Worm (Caenorhabditis elegans) whole organism, midembryonic: Measurements from ENCODE around the gene best-12.

Experiments
- T22C8.4 ChIP-seq: fragments of 200-800 bp; sonication (Bioruptor generic); IDR thresholded peaks from 2 replicates; pipeline ENCODE4 v1.3.6; 2022; ENCODE audit warnings: missing genetic modification characterization, missing compliant biosample characterization
- cog-1 ChIP-seq: sonication (generic microtip); optimal IDR thresholded peaks from 2 replicates; lab custom pipeline; 2016; ENCODE audit warnings: missing genetic modification characterization, missing compliant biosample characterization
- flt-1 ChIP-seq: fragments of 200-800 bp; sonication (Bioruptor generic); IDR thresholded peaks from 2 replicates; pipeline ENCODE4 v1.3.6; 2022; ENCODE audit warnings: missing genetic modification characterization, missing compliant biosample characterization
- klf-2 ChIP-seq: fragments of 200-800 bp; sonication (Bioruptor generic); conservative IDR thresholded peaks from 2 replicates; pipeline ENCODE4 v1.3.6; 2022; ENCODE audit warnings: missing genetic modification reagents, missing genetic modification characterization, missing compliant biosample characterization
- med-1 ChIP-seq: sonication (generic microtip); optimal IDR thresholded peaks from 2 replicates; lab custom pipeline; 2017; ENCODE audit warnings: missing genetic modification characterization, mild to moderate bottlenecking, missing compliant biosample characterization, antibody characterized with exemption, missing genetic modification reagents; ENCODE audit not compliant: insufficient read depth
- ref-1 ChIP-seq: fragments of 200-800 bp; sonication (Bioruptor generic); conservative IDR thresholded peaks from 2 replicates; pipeline ENCODE4 v1.3.6; 2022; ENCODE audit warnings: missing genetic modification reagents, missing genetic modification characterization, missing compliant biosample characterization
- tab-1 ChIP-seq: fragments of 200-800 bp; sonication (Bioruptor generic); IDR thresholded peaks from 2 replicates; pipeline ENCODE4 v1.3.6; 2022; ENCODE audit warnings: missing genetic modification characterization, missing compliant biosample characterization
- ztf-23 ChIP-seq: fragments of 200-800 bp; sonication (Bioruptor generic); IDR thresholded peaks from 2 replicates; pipeline ENCODE4 v1.3.6; 2022; ENCODE audit warnings: missing genetic modification reagents, missing genetic modification characterization, missing compliant biosample characterization
- ztf-29 ChIP-seq: fragments of 200-800 bp; sonication (Bioruptor generic); IDR thresholded peaks from 2 replicates; pipeline ENCODE4 v1.3.6; 2022; ENCODE audit warnings: missing genetic modification reagents, missing genetic modification characterization, missing compliant biosample characterization

best-12 gene

DNA sequence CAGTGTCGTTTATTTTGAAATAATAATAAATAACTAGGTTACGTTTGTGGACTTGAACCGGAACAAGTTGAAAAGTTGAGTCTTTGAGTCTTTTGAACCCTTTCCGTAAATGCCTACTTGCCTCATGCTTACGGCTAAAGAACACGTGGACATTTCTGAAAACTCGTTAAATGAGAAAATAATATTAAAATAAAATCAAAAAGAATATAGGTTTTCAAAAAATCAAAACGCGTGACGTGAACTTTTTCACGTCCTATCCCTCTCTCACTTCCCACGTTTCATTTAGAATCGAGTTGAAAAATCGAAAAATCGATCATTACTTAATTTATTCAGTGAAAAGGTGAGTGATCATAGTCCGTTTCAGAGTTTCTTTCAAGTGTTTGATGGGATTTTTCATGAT lies at the start of gene best-12:
TSS of gene best-12 (plus strand) at position 301 of the 400 bp plus-strand sequence.
- TF ChIP-seq cog-1 (no peak), flt-1 (no peak), tab-1 (GFP tag; lab: Robert Waterston, UW) (no peak), T22C8.4 (GFP tag; lab: Robert Waterston, UW) (no peak), ref-1 (GFP tag; lab: Robert Waterston, UW) (no peak), klf-2 (GFP tag; lab: Robert Waterston, UW) (no peak), ztf-23 (GFP tag; lab: Robert Waterston, UW) (no peak), med-1 (GFP tag; lab: Kevin White, UChicago) (no peak), ztf-29 (GFP tag; lab: Robert Waterston, UW) (no peak)

DNA sequence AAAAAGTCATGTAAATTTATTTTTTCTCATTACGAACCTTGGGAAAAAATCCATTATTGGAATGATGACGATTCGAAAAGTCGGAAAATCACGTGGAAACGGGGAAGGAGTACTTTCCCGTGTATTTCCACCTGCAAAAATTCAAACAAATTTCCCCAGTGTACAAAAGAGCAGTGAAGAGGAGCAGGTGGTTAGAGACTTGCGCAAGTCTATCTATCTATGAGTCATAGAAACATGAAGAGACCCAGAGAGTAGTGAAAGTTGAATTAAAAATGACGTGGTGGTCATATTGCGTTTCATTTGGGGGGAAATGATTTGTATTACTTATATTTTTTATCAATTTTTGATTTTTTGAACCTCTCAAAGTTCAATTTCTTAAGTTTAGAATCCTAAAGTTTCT lies 48.8 kb upstream of the best-12 start, which contains the start of gene nhr-50:
TSS of gene nhr-50 (minus strand) at position 199 of the 400 bp plus-strand sequence.
- TF ChIP-seq ztf-23 (GFP tag; lab: Robert Waterston, UW), result no peak

DNA sequence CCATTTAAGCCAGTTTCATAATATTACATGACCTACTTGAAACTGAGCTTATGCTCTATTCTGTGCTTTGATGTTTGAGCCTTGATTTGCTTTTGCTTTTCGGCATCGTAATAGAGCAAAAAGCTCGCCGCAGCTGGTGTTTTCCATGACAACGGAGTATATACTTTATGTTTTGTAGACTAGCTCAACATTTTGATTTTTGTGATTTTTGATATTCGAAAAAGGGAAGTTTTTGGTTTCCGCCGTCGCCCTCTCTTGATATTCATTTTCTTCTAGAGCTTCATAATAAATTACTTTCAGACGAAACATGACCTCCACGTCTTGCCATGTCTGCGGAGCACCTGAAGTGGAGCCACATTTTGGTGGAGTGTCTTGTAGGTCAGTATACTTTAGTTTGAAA lies 47.0 kb upstream of the best-12 start, which contains the start of gene nhr-63:
TSS of gene nhr-63 (plus strand) at position 301 of the 400 bp plus-strand sequence.
- no peak for TF ChIP-seq ztf-23 (GFP tag; lab: Robert Waterston, UW)
- no peak for TF ChIP-seq med-1 (GFP tag; lab: Kevin White, UChicago)
- TF ChIP-seq klf-2 (GFP tag; lab: Robert Waterston, UW), result no peak
- TF ChIP-seq T22C8.4 (GFP tag; lab: Robert Waterston, UW), result no peak
- no peak for TF ChIP-seq cog-1
- TF ChIP-seq tab-1 (GFP tag; lab: Robert Waterston, UW), result no peak
- no peak for TF ChIP-seq ztf-29 (GFP tag; lab: Robert Waterston, UW)
- no peak for TF ChIP-seq ref-1 (GFP tag; lab: Robert Waterston, UW)

DNA sequence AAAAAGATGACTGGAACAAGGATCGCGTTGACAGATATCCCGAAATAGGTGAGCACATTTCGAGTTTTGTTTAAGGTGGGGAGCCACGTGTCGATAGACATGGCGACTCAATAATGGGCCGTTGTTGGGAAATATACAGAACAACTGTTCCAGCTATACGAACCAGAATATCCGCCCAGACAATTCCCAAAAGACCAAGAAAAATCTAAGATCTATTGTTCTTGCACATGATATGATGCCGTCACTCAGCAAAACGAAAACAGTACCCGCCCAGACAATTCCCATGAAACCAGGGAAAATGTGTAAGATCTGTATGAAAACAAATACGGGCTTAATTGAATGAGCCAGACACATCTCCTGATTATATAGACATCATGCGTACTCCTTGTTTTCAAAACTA lies 41.8 kb upstream of the best-12 start, which contains the start of gene str-231:
TSS of gene str-231 (minus strand) at position 101 of the 400 bp plus-strand sequence.
- TF ChIP-seq med-1 (GFP tag; lab: Kevin White, UChicago) (no peak), ref-1 (GFP tag; lab: Robert Waterston, UW) (no peak), ztf-29 (GFP tag; lab: Robert Waterston, UW) (no peak), ztf-23 (GFP tag; lab: Robert Waterston, UW) (no peak), cog-1 (no peak), tab-1 (GFP tag; lab: Robert Waterston, UW) (no peak), klf-2 (GFP tag; lab: Robert Waterston, UW) (no peak), T22C8.4 (GFP tag; lab: Robert Waterston, UW) (no peak), flt-1 (no peak)

DNA sequence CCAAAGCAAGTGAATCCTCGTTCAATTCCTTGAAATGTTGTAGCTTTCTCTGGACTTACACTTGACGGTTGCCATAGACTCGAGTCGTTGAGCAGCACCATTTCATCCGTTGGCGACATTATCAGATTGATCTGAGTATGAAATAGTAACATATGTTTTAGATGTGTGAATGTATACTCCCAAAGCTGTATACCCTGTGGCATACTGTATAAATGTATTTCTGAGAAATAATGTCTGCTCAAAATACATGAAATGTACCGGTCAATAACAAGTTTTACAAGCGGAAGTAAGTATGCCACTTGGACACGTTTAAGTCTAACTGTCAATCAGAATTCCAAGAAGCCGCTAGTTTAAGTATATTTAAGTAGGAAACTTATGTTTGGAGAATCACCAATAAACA lies 39.7 kb upstream of the best-12 start, which contains the start of gene str-233:
TSS of gene str-233 (minus strand) at position 101 of the 400 bp plus-strand sequence.
- TF ChIP-seq cog-1, result no peak
- no peak for TF ChIP-seq med-1 (GFP tag; lab: Kevin White, UChicago)
- no peak for TF ChIP-seq klf-2 (GFP tag; lab: Robert Waterston, UW)
- TF ChIP-seq flt-1, result no peak
- TF ChIP-seq ref-1 (GFP tag; lab: Robert Waterston, UW), result no peak
- TF ChIP-seq T22C8.4 (GFP tag; lab: Robert Waterston, UW), result no peak
- TF ChIP-seq ztf-23 (GFP tag; lab: Robert Waterston, UW), result no peak
- TF ChIP-seq tab-1 (GFP tag; lab: Robert Waterston, UW), result no peak
- TF ChIP-seq ztf-29 (GFP tag; lab: Robert Waterston, UW), result no peak

DNA sequence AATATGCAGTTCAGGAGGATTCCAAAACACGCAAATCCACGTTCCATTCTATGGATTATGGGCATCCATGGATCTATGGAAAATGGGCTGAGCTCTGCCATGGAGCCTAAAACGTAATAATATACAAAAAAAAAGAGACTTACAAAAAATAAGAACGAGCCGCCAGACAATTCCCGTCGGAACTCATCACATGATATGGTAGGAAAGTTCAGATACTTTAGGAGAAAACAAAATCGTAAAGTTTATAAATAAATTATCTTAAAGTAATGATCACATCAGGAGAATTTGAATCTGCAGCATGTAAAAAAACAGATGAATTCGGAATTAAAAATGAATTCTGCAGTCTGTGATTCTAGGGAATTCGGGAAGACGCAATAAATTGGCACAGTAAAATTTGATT lies 33.6 kb upstream of the best-12 start, which contains the start of gene str-232:
TSS of gene str-232 (minus strand) at position 101 of the 400 bp plus-strand sequence.
- TF ChIP-seq cog-1 (no peak), tab-1 (GFP tag; lab: Robert Waterston, UW) (no peak), med-1 (GFP tag; lab: Kevin White, UChicago) (no peak), ztf-29 (GFP tag; lab: Robert Waterston, UW) (no peak), ref-1 (GFP tag; lab: Robert Waterston, UW) (no peak), flt-1 (no peak), ztf-23 (GFP tag; lab: Robert Waterston, UW) (no peak), T22C8.4 (GFP tag; lab: Robert Waterston, UW) (no peak), klf-2 (GFP tag; lab: Robert Waterston, UW) (no peak)

DNA sequence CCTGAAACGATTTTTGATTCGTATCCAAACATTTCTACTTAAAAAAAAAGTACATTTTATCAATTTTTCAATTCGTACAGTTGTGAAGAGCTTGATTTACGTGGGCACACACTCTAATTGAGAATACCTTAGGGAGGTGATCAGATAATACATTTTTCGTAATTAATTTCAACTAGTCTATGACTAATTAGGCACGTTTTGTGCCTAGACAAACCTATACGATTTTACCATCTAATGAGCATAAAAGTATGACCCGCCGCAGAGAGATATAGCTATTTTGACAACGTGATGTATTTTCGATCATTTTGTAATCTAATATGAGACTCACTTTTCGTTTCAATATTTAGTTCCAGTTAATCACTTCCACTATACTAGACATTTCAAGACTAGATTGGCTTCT lies 32.3 kb upstream of the best-12 start:
- TF ChIP-seq klf-2 (GFP tag; lab: Robert Waterston, UW) (no peak), cog-1 (no peak), tab-1 (GFP tag; lab: Robert Waterston, UW) (no peak), ztf-23 (GFP tag; lab: Robert Waterston, UW) (no peak), flt-1 (no peak)

DNA sequence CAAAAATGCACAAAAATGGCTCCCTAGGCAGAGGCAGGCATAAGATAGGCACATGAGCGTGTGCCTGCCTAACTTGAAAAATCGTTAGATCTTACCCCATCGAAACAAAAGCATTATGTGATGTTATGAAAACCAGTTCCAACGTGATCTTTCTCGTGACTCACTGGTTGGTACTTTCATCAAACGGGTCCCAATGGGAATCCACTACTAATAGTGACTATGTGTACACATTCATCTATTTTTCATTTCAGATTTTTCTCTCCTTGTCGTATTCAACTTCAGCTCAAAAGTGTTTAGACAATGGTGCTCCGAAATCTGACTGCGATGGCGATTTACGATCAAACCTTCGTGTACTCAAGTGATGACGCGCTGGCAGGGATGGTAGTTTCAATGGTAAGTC lies 31.6 kb upstream of the best-12 start, which contains the start of gene srx-43:
TSS of gene srx-43 (plus strand) at position 301 of the 400 bp plus-strand sequence.
- no peak for TF ChIP-seq flt-1
- TF ChIP-seq cog-1, result no peak
- TF ChIP-seq T22C8.4 (GFP tag; lab: Robert Waterston, UW), result no peak
- TF ChIP-seq klf-2 (GFP tag; lab: Robert Waterston, UW), result no peak
- no peak for TF ChIP-seq tab-1 (GFP tag; lab: Robert Waterston, UW)
- no peak for TF ChIP-seq ztf-29 (GFP tag; lab: Robert Waterston, UW)
- no peak for TF ChIP-seq ref-1 (GFP tag; lab: Robert Waterston, UW)
- no peak for TF ChIP-seq ztf-23 (GFP tag; lab: Robert Waterston, UW)
- TF ChIP-seq med-1 (GFP tag; lab: Kevin White, UChicago), result no peak

DNA sequence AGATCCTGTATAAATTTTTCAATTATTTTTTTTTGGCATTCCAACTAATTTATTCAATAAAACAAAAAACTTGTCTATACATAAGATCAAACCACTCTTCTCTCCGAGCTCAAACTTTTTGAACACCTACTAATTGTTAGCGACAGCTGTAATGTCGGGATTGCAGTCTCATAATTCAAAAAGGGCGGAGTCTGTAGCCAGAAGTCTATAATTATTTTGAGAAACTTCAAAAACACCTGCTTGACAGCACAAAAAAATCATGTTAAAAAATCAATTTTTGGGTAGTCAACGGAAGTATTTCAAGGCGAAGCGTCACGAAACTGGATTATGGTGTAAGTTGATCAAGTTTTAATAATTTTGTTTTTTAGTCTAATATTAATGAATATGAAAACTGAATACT lies 29.2 kb upstream of the best-12 start, which contains the start of gene srx-44:
TSS of gene srx-44 (plus strand) at position 301 of the 400 bp plus-strand sequence.
- no peak for TF ChIP-seq med-1 (GFP tag; lab: Kevin White, UChicago)
- no peak for TF ChIP-seq cog-1
- no peak for TF ChIP-seq tab-1 (GFP tag; lab: Robert Waterston, UW)
- TF ChIP-seq klf-2 (GFP tag; lab: Robert Waterston, UW), result no peak

DNA sequence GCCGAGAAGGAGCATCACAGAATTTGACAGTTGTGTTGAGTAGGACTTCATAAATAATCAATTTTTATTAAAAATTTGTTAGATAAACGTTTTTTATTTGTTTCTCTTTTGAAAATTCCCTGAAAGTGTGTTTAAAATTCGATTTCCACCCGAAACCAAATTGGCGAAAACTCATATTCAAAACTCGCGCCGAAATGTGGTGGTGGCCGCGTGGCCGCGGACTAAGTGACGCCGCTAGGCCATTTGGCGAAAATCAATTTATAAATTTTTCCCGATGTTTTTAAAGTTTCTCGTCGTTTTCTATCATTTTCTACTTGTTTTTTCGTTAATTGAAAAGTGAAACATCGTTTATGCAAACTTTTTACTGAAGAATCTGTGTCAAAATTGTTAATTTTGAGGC lies 26.7 kb upstream of the best-12 start:
- TF ChIP-seq tab-1 (GFP tag; lab: Robert Waterston, UW) (no peak), cog-1 (peak; percentile 30), flt-1 (peak; percentile 61), ztf-23 (GFP tag; lab: Robert Waterston, UW) (0 out of 2 replicates have a peak, but pooled peaks have one; percentile 40)
